Worm (Caenorhabditis elegans) whole organism, L3 larva: ENCODE measurements around the gene rab-1.
A peak's percentile ranks its signal among the peaks of the same experiment; 100 is the strongest.

Experiments used
- aly-2 ChIP-seq: fragments of 150-350 bp; optimal IDR thresholded peaks from 2 replicates; lab custom pipeline; 2014; ENCODE audit warnings: missing biosample characterization, missing genetic modification characterization
- ama-1 ChIP-seq: fragments of 150-350 bp; optimal IDR thresholded peaks from 2 replicates; lab custom pipeline; 2018
- ceh-16 ChIP-seq: sonication (generic microtip); optimal IDR thresholded peaks from 2 replicates; lab custom pipeline; 2017; ENCODE audit warnings: missing biosample characterization, missing genetic modification characterization
- ceh-82 ChIP-seq: fragments of 150-350 bp; optimal IDR thresholded peaks from 2 replicates; lab custom pipeline; 2014; ENCODE audit warnings: missing biosample characterization, missing genetic modification characterization
- daf-12 ChIP-seq: fragments of 150-350 bp; optimal IDR thresholded peaks from 2 replicates; lab custom pipeline; 2014; ENCODE audit warnings: missing biosample characterization, missing genetic modification reagents, missing genetic modification characterization
- egl-27 ChIP-seq: sonication (generic microtip); optimal IDR thresholded peaks from 4 replicates; lab custom pipeline; 2017; ENCODE audit warnings: missing biosample characterization, missing genetic modification reagents, missing genetic modification characterization
- elt-1 ChIP-seq: fragments of 150-350 bp; optimal IDR thresholded peaks from 2 replicates; lab custom pipeline; 2014; ENCODE audit warnings: missing biosample characterization, missing genetic modification characterization
- eor-1 ChIP-seq, 2 experiments: fragments of 150-350 bp; optimal IDR thresholded peaks; 2 replicates each; lab custom pipeline; 2014 to 2018; ENCODE audit warnings: missing biosample characterization in 2 of 2, missing genetic modification characterization in 2 of 2
- fkh-10 ChIP-seq: sonication (generic microtip); optimal IDR thresholded peaks from 2 replicates; lab custom pipeline; 2017; ENCODE audit warnings: missing biosample characterization, missing genetic modification reagents, missing genetic modification characterization
- fos-1 ChIP-seq: fragments of 150-350 bp; optimal IDR thresholded peaks from 2 replicates; lab custom pipeline; 2014; ENCODE audit warnings: missing biosample characterization, missing genetic modification characterization
- hmg-11 ChIP-seq: sonication (generic microtip); optimal IDR thresholded peaks from 2 replicates; lab custom pipeline; 2016; ENCODE audit warnings: missing genetic modification characterization, missing compliant biosample characterization
- lin-15B ChIP-seq: fragments of 150-350 bp; optimal IDR thresholded peaks from 2 replicates; lab custom pipeline; 2014; ENCODE audit warnings: missing biosample characterization, missing genetic modification characterization
- lin-39 ChIP-seq: fragments of 150-350 bp; optimal IDR thresholded peaks from 2 replicates; lab custom pipeline; 2018; ENCODE audit warnings: missing biosample characterization, missing genetic modification reagents, missing genetic modification characterization
- mml-1 ChIP-seq: fragments of 150-350 bp; sonication (generic microtip); optimal IDR thresholded peaks from 3 replicates; lab custom pipeline; 2014; ENCODE audit warnings: missing biosample characterization, missing genetic modification characterization
- nfya-1 ChIP-seq: sonication (generic microtip); optimal IDR thresholded peaks from 2 replicates; lab custom pipeline; 2017; ENCODE audit warnings: missing genetic modification characterization, mild to moderate bottlenecking, missing compliant biosample characterization, antibody characterized with exemption, moderate library complexity; ENCODE audit not compliant: insufficient read depth
- nhr-11 ChIP-seq: fragments of 150-350 bp; optimal IDR thresholded peaks from 2 replicates; lab custom pipeline; 2014; ENCODE audit warnings: missing biosample characterization, missing genetic modification characterization
- nhr-12 ChIP-seq: fragments of 150-350 bp; optimal IDR thresholded peaks from 2 replicates; lab custom pipeline; 2014; ENCODE audit warnings: missing biosample characterization, missing genetic modification characterization
- nhr-23 ChIP-seq: fragments of 150-350 bp; optimal IDR thresholded peaks from 2 replicates; lab custom pipeline; 2014; ENCODE audit warnings: missing biosample characterization, missing genetic modification reagents, missing genetic modification characterization
- nhr-237 ChIP-seq: fragments of 150-350 bp; optimal IDR thresholded peaks from 2 replicates; lab custom pipeline; 2014; ENCODE audit warnings: missing biosample characterization, missing genetic modification characterization
- nhr-25 ChIP-seq: sonication (generic microtip); optimal IDR thresholded peaks from 2 replicates; lab custom pipeline; 2017; ENCODE audit warnings: missing biosample characterization, missing genetic modification characterization
- nhr-28 ChIP-seq: fragments of 150-350 bp; optimal IDR thresholded peaks from 2 replicates; lab custom pipeline; 2014; ENCODE audit warnings: missing biosample characterization, missing genetic modification characterization
- nhr-67 ChIP-seq: fragments of 150-350 bp; optimal IDR thresholded peaks from 2 replicates; lab custom pipeline; 2014; ENCODE audit warnings: missing biosample characterization, missing genetic modification characterization
- nhr-76 ChIP-seq: fragments of 150-350 bp; sonication (generic microtip); optimal IDR thresholded peaks from 5 replicates; lab custom pipeline; 2014; ENCODE audit warnings: missing biosample characterization, missing genetic modification characterization
- nhr-77 ChIP-seq: fragments of 150-350 bp; optimal IDR thresholded peaks from 2 replicates; lab custom pipeline; 2014; ENCODE audit warnings: missing biosample characterization, missing genetic modification characterization
- pha-4 ChIP-seq: fragments of 150-350 bp; optimal IDR thresholded peaks from 2 replicates; lab custom pipeline; 2014; ENCODE audit warnings: missing biosample characterization, missing genetic modification reagents, missing genetic modification characterization
- pqm-1 ChIP-seq: fragments of 150-350 bp; optimal IDR thresholded peaks from 2 replicates; lab custom pipeline; 2017; ENCODE audit warnings: missing biosample characterization, missing genetic modification characterization, inconsistent platforms
- sea-2 ChIP-seq: fragments of 150-350 bp; sonication (generic microtip); optimal IDR thresholded peaks from 4 replicates; lab custom pipeline; 2014; ENCODE audit warnings: missing biosample characterization, missing genetic modification reagents, missing genetic modification characterization
- skn-1 ChIP-seq: fragments of 150-350 bp; optimal IDR thresholded peaks from 2 replicates; lab custom pipeline; 2014; ENCODE audit warnings: missing biosample characterization, missing genetic modification characterization
- snpc-4 ChIP-seq: fragments of 150-350 bp; optimal IDR thresholded peaks from 2 replicates; lab custom pipeline; 2014; ENCODE audit warnings: missing biosample characterization, missing genetic modification characterization
- tbx-2 ChIP-seq: sonication (generic microtip); optimal IDR thresholded peaks from 2 replicates; lab custom pipeline; 2016; ENCODE audit warnings: mild to moderate bottlenecking, missing genetic modification characterization, missing compliant biosample characterization
- unc-39 ChIP-seq: sonication (generic microtip); optimal IDR thresholded peaks from 4 replicates; lab custom pipeline; 2017; ENCODE audit warnings: missing biosample characterization, missing genetic modification characterization
- unc-62 ChIP-seq: fragments of 150-350 bp; sonication (generic microtip); optimal IDR thresholded peaks from 4 replicates; lab custom pipeline; 2014; ENCODE audit warnings: missing biosample characterization, missing genetic modification reagents, missing genetic modification characterization
- ztf-11 ChIP-seq: fragments of 150-350 bp; optimal IDR thresholded peaks from 2 replicates; lab custom pipeline; 2014; ENCODE audit warnings: missing biosample characterization, missing genetic modification characterization
- ztf-4 ChIP-seq: fragments of 150-350 bp; optimal IDR thresholded peaks from 2 replicates; lab custom pipeline; 2014; ENCODE audit warnings: missing biosample characterization, missing genetic modification characterization

The rab-1 gene

ce11 chrV:1252794-1253193 lies 11.0 kb downstream of the rab-1 start:
- TF ChIP-seq nhr-11 (tag; lab: Kevin White, UChicago), result no peak
- TF ChIP-seq nhr-12 (tag; lab: Kevin White, UChicago), result no peak
- no peak for TF ChIP-seq nhr-237
- TF ChIP-seq, all 47 proteins: peak for 0

DNA sequence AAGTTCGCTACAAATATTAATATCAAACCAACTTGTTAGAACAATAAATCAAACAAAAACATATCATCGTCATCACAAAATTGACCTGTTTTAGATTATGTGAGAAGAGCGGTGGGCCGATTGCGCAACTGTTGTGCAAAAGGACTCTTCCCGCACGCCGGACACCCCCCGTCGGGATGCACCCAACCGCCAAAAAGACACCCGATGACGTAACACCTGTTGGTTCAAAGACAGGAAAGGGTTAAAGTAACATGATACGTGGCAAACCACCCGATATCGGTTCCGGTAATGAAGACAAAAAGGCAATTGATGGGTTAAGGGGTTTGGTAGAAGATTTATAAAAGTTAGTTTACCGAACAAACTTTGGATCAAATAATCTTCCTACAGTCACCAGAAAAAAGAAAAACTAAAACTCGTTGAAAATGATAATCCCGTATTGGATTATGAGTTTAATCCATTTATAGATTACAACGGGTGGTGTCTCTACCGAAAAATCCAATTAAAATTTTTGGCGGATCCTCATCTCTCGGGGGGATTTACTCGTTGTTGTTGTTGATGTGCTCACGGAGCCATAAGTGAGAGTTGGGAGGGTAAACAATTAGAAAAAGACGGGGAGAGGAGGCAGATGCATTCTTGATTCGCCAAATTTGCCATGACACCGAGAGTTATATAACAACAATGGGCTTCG lies 19.6 kb downstream of the rab-1 start:
- TF ChIP-seq nhr-28 (tag; lab: Kevin White, UChicago) (no peak), lin-39 (tag; lab: Kevin White, UChicago) (no peak), ztf-11 (tag; lab: Kevin White, UChicago) (no peak), nhr-77 (tag; lab: Kevin White, UChicago) (no peak), sea-2 (no peak), ceh-82 (tag; lab: Kevin White, UChicago) (no peak), nhr-67 (tag; lab: Kevin White, UChicago) (no peak), fos-1 (no peak), snpc-4 (tag; lab: Kevin White, UChicago) (no peak), lin-15B (tag; lab: Kevin White, UChicago) (no peak), eor-1 (tag; optimal IDR thresholded peaks at IDR 0.05; lab: Kevin White, UChicago) (no peak)

DNA sequence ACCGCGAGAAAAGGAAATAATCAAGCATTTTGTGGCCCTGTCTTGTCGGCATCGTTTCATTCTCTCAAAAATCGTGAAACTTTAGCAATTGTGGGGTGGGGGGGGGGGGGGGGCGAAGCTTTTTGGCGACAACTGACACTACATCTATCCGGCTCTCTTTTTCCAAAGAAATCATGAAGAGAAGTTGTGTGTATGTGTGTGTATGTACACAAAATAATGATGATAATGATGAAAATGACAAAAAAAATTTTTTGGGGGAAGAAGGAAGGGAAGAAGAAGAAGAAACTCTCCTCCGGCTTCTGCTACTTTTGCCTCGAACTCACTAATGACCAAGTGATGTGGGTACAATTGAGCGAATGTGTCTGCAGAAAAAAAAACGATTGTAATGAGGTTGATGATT lies 20.8 kb downstream of the rab-1 start:
- TF ChIP-seq pqm-1 (tag; lab: Kevin White, UChicago) (no peak), hmg-11 (no peak), ama-1 (lab: Kevin White, UChicago) (no peak), mml-1 (tag; lab: Kevin White, UChicago) (no peak), nhr-77 (tag; lab: Kevin White, UChicago) (no peak), fos-1 (no peak), elt-1 (no peak), unc-62 (GFP tag; lab: Kevin White, UChicago) (no peak), daf-12 (tag; lab: Kevin White, UChicago) (no peak), snpc-4 (tag; lab: Kevin White, UChicago) (no peak), ceh-16 (tag; lab: Kevin White, UChicago) (no peak), pha-4 (no peak), nhr-11 (tag; lab: Kevin White, UChicago) (no peak), nhr-237 (no peak)
- TF ChIP-seq, all 47 proteins: peak for 0

DNA sequence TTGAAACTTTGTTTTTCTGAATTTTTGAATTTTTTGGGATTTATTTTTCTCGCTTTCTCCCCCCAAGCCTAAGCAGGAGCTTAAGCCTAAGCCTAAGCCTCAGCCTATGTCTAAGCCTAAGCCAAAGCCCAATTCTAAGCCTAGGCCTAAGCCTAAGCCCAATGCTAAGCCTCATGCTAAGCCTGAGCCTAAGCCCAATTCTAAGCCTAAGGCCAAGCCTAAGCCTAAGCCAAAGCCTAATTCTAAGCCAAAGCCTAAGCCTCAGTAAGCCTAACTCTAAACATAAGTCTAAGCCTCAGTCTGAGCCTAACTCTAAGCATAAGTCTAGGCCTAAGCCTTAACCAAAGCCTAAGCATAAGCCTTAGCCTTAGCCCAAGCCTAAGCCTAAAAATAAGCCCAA lies 21.4 kb downstream of the rab-1 start:
- TF ChIP-seq nhr-28 (tag; lab: Kevin White, UChicago) (no peak), mml-1 (tag; lab: Kevin White, UChicago) (no peak), nhr-77 (tag; lab: Kevin White, UChicago) (no peak), egl-27 (tag; lab: Kevin White, UChicago) (no peak), ceh-16 (tag; lab: Kevin White, UChicago) (no peak), aly-2 (no peak)

DNA sequence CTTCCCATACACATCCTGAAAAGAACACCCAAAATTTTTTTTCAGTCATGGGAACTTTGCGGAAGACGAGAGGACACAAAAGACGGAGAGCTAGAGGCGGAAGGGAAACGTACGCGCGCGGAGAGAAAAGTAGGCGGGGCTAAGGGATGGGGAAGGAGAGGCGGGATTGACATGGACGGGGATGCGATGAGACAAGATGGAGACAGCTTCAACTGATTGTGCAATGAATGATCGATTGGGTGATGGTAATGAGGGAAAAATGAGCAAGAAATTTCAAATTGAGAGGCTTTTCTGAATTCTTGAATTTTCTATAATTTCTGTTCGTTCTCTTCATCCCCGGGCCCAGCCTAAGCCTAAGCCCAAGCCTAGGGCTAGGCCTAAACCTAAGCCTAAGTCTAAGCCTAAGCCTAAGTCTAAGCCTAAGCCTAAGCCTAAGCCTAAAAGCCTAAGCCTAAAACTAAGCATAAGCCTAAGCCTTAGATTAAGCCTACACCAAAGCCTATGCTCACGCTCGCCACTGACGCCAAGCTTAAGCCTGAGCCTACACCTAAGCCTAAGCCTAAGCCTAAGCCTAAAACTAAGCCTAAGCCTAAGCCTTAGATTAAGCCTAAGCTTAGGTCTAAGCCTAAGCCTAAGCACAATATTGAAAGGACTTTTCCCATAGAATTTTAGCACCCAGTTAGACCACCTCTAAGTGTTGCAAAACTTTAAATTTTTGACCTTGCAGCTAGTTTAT lies 27.3 kb downstream of the rab-1 start:
- TF ChIP-seq lin-39 (tag; lab: Kevin White, UChicago) (peak; percentile 34), tbx-2 (tag; lab: Kevin White, UChicago) (no peak), hmg-11 (peak; percentile 8)

ce11 chrV:1235355-1235754 lies 28.4 kb downstream of the rab-1 start, which contains the start of gene madd-2:
TSS of gene madd-2 (minus strand) at chrV:1235455.
- TF ChIP-seq ceh-16 (tag; lab: Kevin White, UChicago) (no peak), nhr-237 (no peak), skn-1 (tag; lab: Kevin White, UChicago) (no peak)

ce11 chrV:1232574-1232973 lies 31.2 kb downstream of the rab-1 start:
- TF ChIP-seq ceh-82 (tag; lab: Kevin White, UChicago) (no peak), nhr-237 (no peak), pha-4 (no peak), nhr-76 (tag; lab: Kevin White, UChicago) (no peak), nhr-23 (no peak), nhr-11 (tag; lab: Kevin White, UChicago) (no peak), eor-1 (tag; optimal IDR thresholded peaks at IDR 0.05; lab: Kevin White, UChicago) (no peak), ztf-4 (tag; lab: Kevin White, UChicago) (no peak), nhr-67 (tag; lab: Kevin White, UChicago) (no peak), nhr-25 (tag; lab: Kevin White, UChicago) (no peak), unc-39 (tag; lab: Kevin White, UChicago) (no peak), fkh-10 (no peak), nfya-1 (no peak)
